Worm (Caenorhabditis elegans): ENCODE data around the gene B0464.9.

Gene B0464.9

ce11 chrIII:9471996-9472395 is 6.4 kb downstream of the B0464.9 start:
- TF ChIP-seq pros-1 (tag; optimal IDR thresholded peaks at IDR 0.05), result no peak
- TF ChIP-seq ref-2 (tag; optimal IDR thresholded peaks at IDR 0.05), result no peak
- TF ChIP-seq hlh-8 (tag; optimal IDR thresholded peaks at IDR 0.05), result no peak
- no peak for TF ChIP-seq ceh-18 (tag; optimal IDR thresholded peaks at IDR 0.05)
- no peak for TF ChIP-seq tbx-2 (tag; optimal IDR thresholded peaks at IDR 0.05)
- TF ChIP-seq rnt-1 (tag; optimal IDR thresholded peaks at IDR 0.05), result no peak
- no peak for TF ChIP-seq che-1 (tag; optimal IDR thresholded peaks at IDR 0.05)
- TF ChIP-seq sox-2 (GFP tag; IDR thresholded peaks at IDR 0.05), result no peak

- TF ChIP-seq mec-3 (tag; optimal IDR thresholded peaks at IDR 0.05; ENCODE audit: borderline replicate concordance) (no peak), fkh-6 (tag; optimal IDR thresholded peaks at IDR 0.05) (no peak), ceh-22 (tag; optimal IDR thresholded peaks at IDR 0.05) (no peak), ceh-9 (tag; optimal IDR thresholded peaks at IDR 0.05) (no peak), madf-2 (tag; optimal IDR thresholded peaks at IDR 0.05) (no peak), pros-1 (tag; optimal IDR thresholded peaks at IDR 0.05) (no peak), ceh-45 (GFP tag; IDR thresholded peaks at IDR 0.05) (no peak), ceh-2 (tag; optimal IDR thresholded peaks at IDR 0.05) (no peak), hlh-13 (GFP tag; optimal IDR thresholded peaks at IDR 0.05) (no peak)
Measured at ce11 chrIII:9472464-9472863, 6.9 kb downstream of the B0464.9 start.

- TF ChIP-seq elt-2 (tag; optimal IDR thresholded peaks at IDR 0.05) (peak; percentile 1), ceh-14 (tag; optimal IDR thresholded peaks at IDR 0.05) (no peak)
Measured at ce11 chrIII:9474501-9474900, 8.9 kb downstream of the B0464.9 start.

- TF ChIP-seq unc-55 (GFP tag; optimal IDR thresholded peaks at IDR 0.05), result no peak
- no peak for TF ChIP-seq Y22D7AL.16 (tag; optimal IDR thresholded peaks at IDR 0.05)
- no peak for TF ChIP-seq hlh-13 (GFP tag; optimal IDR thresholded peaks at IDR 0.05)
- no peak for TF ChIP-seq ceh-19 (GFP tag; optimal IDR thresholded peaks at IDR 0.05)
- no peak for TF ChIP-seq gmeb-2 (tag; optimal IDR thresholded peaks at IDR 0.05)
- no peak for TF ChIP-seq unc-3 (GFP tag; conservative IDR thresholded peaks at IDR 0.05)
- no peak for TF ChIP-seq unc-3 (tag; optimal IDR thresholded peaks at IDR 0.05)
- no peak for TF ChIP-seq tbx-2 (tag; optimal IDR thresholded peaks at IDR 0.05)
- TF ChIP-seq pax-1 (tag; optimal IDR thresholded peaks at IDR 0.05), result no peak
- TF ChIP-seq fkh-10 (GFP tag; optimal IDR thresholded peaks at IDR 0.05), result no peak
- TF ChIP-seq ceh-2 (tag; optimal IDR thresholded peaks at IDR 0.05), result no peak
- TF ChIP-seq ceh-30 (tag; optimal IDR thresholded peaks at IDR 0.05), result no peak
Measured at ce11 chrIII:9476564-9476963, 11.0 kb downstream of the B0464.9 start.

- no peak for TF ChIP-seq Y22D7AL.16 (tag; optimal IDR thresholded peaks at IDR 0.05)
- no peak for TF ChIP-seq dve-1 (tag; optimal IDR thresholded peaks at IDR 0.05)
- TF ChIP-seq ceh-48 (tag; optimal IDR thresholded peaks at IDR 0.05), result no peak
- no peak for TF ChIP-seq ref-2 (tag; optimal IDR thresholded peaks at IDR 0.05)
- no peak for TF ChIP-seq ceh-34 (tag; optimal IDR thresholded peaks at IDR 0.05)
- no peak for TF ChIP-seq ttx-3 (tag; optimal IDR thresholded peaks at IDR 0.05)
- no peak for TF ChIP-seq unc-42 (tag; optimal IDR thresholded peaks at IDR 0.05)
- TF ChIP-seq ceh-2 (tag; optimal IDR thresholded peaks at IDR 0.05), result no peak
- no peak for TF ChIP-seq hlh-8 (tag; optimal IDR thresholded peaks at IDR 0.05)
- TF ChIP-seq K02D7.2 (tag; optimal IDR thresholded peaks at IDR 0.05), result no peak
- TF ChIP-seq tbx-2 (tag; optimal IDR thresholded peaks at IDR 0.05), result no peak
- no peak for TF ChIP-seq ceh-31 (tag; optimal IDR thresholded peaks at IDR 0.05)
- TF ChIP-seq C08G9.2 (tag; optimal IDR thresholded peaks at IDR 0.05), result no peak
- TF ChIP-seq T23F11.4 (GFP tag; optimal IDR thresholded peaks at IDR 0.05), result no peak
- no peak for TF ChIP-seq nfya-1 (tag; optimal IDR thresholded peaks at IDR 0.05)
- no peak for TF ChIP-seq ahr-1 (tag; optimal IDR thresholded peaks at IDR 0.05)
- no peak for TF ChIP-seq unc-55 (GFP tag; optimal IDR thresholded peaks at IDR 0.05)
- TF ChIP-seq ceh-9 (tag; optimal IDR thresholded peaks at IDR 0.05), result no peak
- TF ChIP-seq K09A11.1 (tag; optimal IDR thresholded peaks at IDR 0.05; ENCODE audit: insufficient read depth), result no peak
Measured at ce11 chrIII:9482423-9482993, 16.9 kb downstream of the B0464.9 start.
